Fruit fly (Drosophila melanogaster) whole organism, embryonic: Measurements from ENCODE around the gene CG2712.

Source experiments
- Aef1 ChIP-seq: fragments of 200-800 bp; sonication (Bioruptor generic); IDR thresholded peaks from 3 replicates; pipeline ENCODE4 v1.3.6; 2022; ENCODE audit warnings: missing biosample characterization, missing genetic modification characterization
- Atf-2 ChIP-seq: fragments of 200-800 bp; sonication (Bioruptor generic); optimal IDR thresholded peaks from 2 replicates; lab custom pipeline; 2016; ENCODE audit warnings: missing biosample characterization, missing genetic modification characterization
- Atf6 ChIP-seq: fragments of 200-800 bp; sonication (Bioruptor generic); IDR thresholded peaks from 2 replicates; pipeline ENCODE4 v1.3.6; 2022; ENCODE audit warnings: missing biosample characterization, missing genetic modification characterization
- Blimp-1 ChIP-seq: fragments of 200-800 bp; sonication (Bioruptor generic); optimal IDR thresholded peaks from 3 replicates; lab custom pipeline; 2018; ENCODE audit warnings: missing biosample characterization, missing genetic modification characterization, mild to moderate bottlenecking, moderate library complexity, missing genetic modification reagents
- CG10209 ChIP-seq: fragments of 200-800 bp; sonication (Bioruptor generic); optimal IDR thresholded peaks from 3 replicates; lab custom pipeline; 2017; ENCODE audit warnings: missing biosample characterization, mild to moderate bottlenecking, missing genetic modification characterization, missing genetic modification reagents
- CG10462 ChIP-seq: fragments of 200-800 bp; sonication (Bioruptor generic); optimal IDR thresholded peaks from 2 replicates; lab custom pipeline; 2016; ENCODE audit warnings: missing biosample characterization, missing genetic modification characterization
- CG12219 ChIP-seq: fragments of 200-800 bp; sonication (Bioruptor generic); optimal IDR thresholded peaks from 3 replicates; lab custom pipeline; 2018; ENCODE audit warnings: missing biosample characterization, mild to moderate bottlenecking, missing genetic modification characterization
- CG12236 ChIP-seq: fragments of 200-800 bp; sonication (Bioruptor generic); optimal IDR thresholded peaks from 2 replicates; lab custom pipeline; 2016; ENCODE audit warnings: missing biosample characterization, missing genetic modification characterization
- CG12942 ChIP-seq: fragments of 200-800 bp; sonication (Bioruptor generic); optimal IDR thresholded peaks from 3 replicates; lab custom pipeline; 2016; ENCODE audit warnings: missing biosample characterization, missing genetic modification characterization
- CG13624 ChIP-seq: fragments of 200-800 bp; sonication (Bioruptor generic); optimal IDR thresholded peaks from 2 replicates; lab custom pipeline; 2016; ENCODE audit warnings: missing biosample characterization, missing genetic modification characterization
- CG14710 ChIP-seq: fragments of 200-800 bp; sonication (Bioruptor generic); optimal IDR thresholded peaks from 3 replicates; lab custom pipeline; 2019; ENCODE audit warnings: missing biosample characterization, mild to moderate bottlenecking, missing genetic modification characterization, moderate library complexity
- CG16863 ChIP-seq: fragments of 200-800 bp; sonication (Bioruptor generic); optimal IDR thresholded peaks from 3 replicates; lab custom pipeline; 2016; ENCODE audit warnings: missing biosample characterization, missing genetic modification characterization
- CG17612 ChIP-seq: fragments of 200-800 bp; sonication (Bioruptor generic); IDR thresholded peaks from 2 replicates; pipeline ENCODE4 v1.3.6; 2022; ENCODE audit warnings: missing biosample characterization, missing genetic modification characterization
- CG18262 ChIP-seq: fragments of 200-800 bp; optimal IDR thresholded peaks from 3 replicates; lab custom pipeline; 2019; ENCODE audit warnings: missing biosample characterization, mild to moderate bottlenecking, missing genetic modification characterization, moderate library complexity
- CG33213 ChIP-seq: fragments of 200-800 bp; sonication (Bioruptor generic); optimal IDR thresholded peaks from 3 replicates; lab custom pipeline; 2016; ENCODE audit warnings: missing biosample characterization, missing genetic modification characterization
- CG34422 ChIP-seq: fragments of 200-800 bp; sonication (Bioruptor generic); IDR thresholded peaks from 3 replicates; pipeline ENCODE4 v1.3.6; 2022; ENCODE audit warnings: missing biosample characterization, missing genetic modification characterization
- CG3847 ChIP-seq: fragments of 200-800 bp; sonication (Bioruptor generic); IDR thresholded peaks from 2 replicates; pipeline ENCODE4 v1.3.6; 2022; ENCODE audit warnings: missing biosample characterization, missing genetic modification characterization
- CG4617 ChIP-seq: fragments of 200-800 bp; sonication (Bioruptor generic); optimal IDR thresholded peaks from 3 replicates; lab custom pipeline; 2016; ENCODE audit warnings: missing biosample characterization, missing genetic modification characterization, borderline replicate concordance
- CG4707 ChIP-seq: fragments of 200-800 bp; sonication (Bioruptor generic); optimal IDR thresholded peaks from 2 replicates; lab custom pipeline; 2018; ENCODE audit warnings: missing biosample characterization, mild to moderate bottlenecking, missing genetic modification characterization, moderate library complexity
- CG6175 ChIP-seq: fragments of 200-800 bp; sonication (Bioruptor generic); IDR thresholded peaks from 3 replicates; pipeline ENCODE4 v1.3.6; 2022; ENCODE audit warnings: missing biosample characterization, missing genetic modification characterization
- CG6272 ChIP-seq: fragments of 200-800 bp; sonication (Bioruptor generic); IDR thresholded peaks from 2 replicates; pipeline ENCODE4 v1.3.6; 2022; ENCODE audit warnings: missing biosample characterization, missing genetic modification characterization
- CG8089 ChIP-seq: fragments of 200-800 bp; sonication (Bioruptor generic); optimal IDR thresholded peaks from 3 replicates; lab custom pipeline; 2016; ENCODE audit warnings: missing biosample characterization, missing genetic modification characterization
- CG8281 ChIP-seq: fragments of 200-800 bp; sonication (Bioruptor generic); optimal IDR thresholded peaks from 2 replicates; lab custom pipeline; 2018; ENCODE audit warnings: missing biosample characterization, mild to moderate bottlenecking, missing genetic modification characterization, moderate library complexity
- CG8290 ChIP-seq, 3 experiments: fragments of 200-800 bp; sonication (Bioruptor generic); optimal IDR thresholded peaks; 2 replicates each; lab custom pipeline; 2016 to 2019; ENCODE audit warnings: missing biosample characterization in 3 of 3, missing genetic modification characterization in 3 of 3, mild to moderate bottlenecking in 2 of 3, moderate library complexity in 1 of 3
- CG8765 ChIP-seq: fragments of 200-800 bp; sonication (Bioruptor generic); IDR thresholded peaks from 2 replicates; pipeline ENCODE4 v1.3.6; 2022; ENCODE audit warnings: missing biosample characterization, missing genetic modification characterization
- Dll ChIP-seq: fragments of 200-800 bp; sonication (Bioruptor generic); IDR thresholded peaks from 4 replicates; pipeline ENCODE4 v1.3.6; 2022; ENCODE audit warnings: missing biosample characterization, missing genetic modification characterization; ENCODE audit not compliant: partially characterized antibody
- Doc2 ChIP-seq: fragments of 200-800 bp; sonication (Bioruptor generic); IDR thresholded peaks from 2 replicates; pipeline ENCODE4 v1.3.6; 2022; ENCODE audit warnings: missing biosample characterization, missing genetic modification characterization
- E2f1 ChIP-seq: fragments of 200-800 bp; sonication (Bioruptor generic); IDR thresholded peaks from 2 replicates; pipeline ENCODE4 v1.3.6; 2022; ENCODE audit warnings: missing biosample characterization, missing genetic modification characterization
- HHEX ChIP-seq: fragments of 200-800 bp; sonication (Bioruptor generic); optimal IDR thresholded peaks from 3 replicates; lab custom pipeline; 2017; ENCODE audit warnings: missing biosample characterization, mild to moderate bottlenecking, missing genetic modification characterization, missing genetic modification reagents
- MTF-1 ChIP-seq: fragments of 200-800 bp; sonication (Bioruptor generic); optimal IDR thresholded peaks from 2 replicates; lab custom pipeline; 2018; ENCODE audit warnings: missing biosample characterization, mild to moderate bottlenecking, missing genetic modification characterization, borderline replicate concordance
- Mad ChIP-seq: fragments of 200-800 bp; sonication (Bioruptor generic); optimal IDR thresholded peaks from 2 replicates; lab custom pipeline; 2016; ENCODE audit warnings: missing biosample characterization, missing genetic modification characterization
- TFAM ChIP-seq: fragments of 200-800 bp; sonication (Bioruptor generic); optimal IDR thresholded peaks from 2 replicates; lab custom pipeline; 2017; ENCODE audit warnings: missing biosample characterization, missing genetic modification characterization, inconsistent platforms
- corto ChIP-seq: fragments of 200-800 bp; sonication (Bioruptor generic); optimal IDR thresholded peaks from 2 replicates; lab custom pipeline; 2016; ENCODE audit warnings: missing biosample characterization, mild to moderate bottlenecking, missing genetic modification characterization, moderate library complexity
- dm ChIP-seq: fragments of 200-800 bp; sonication (Bioruptor generic); optimal IDR thresholded peaks from 3 replicates; lab custom pipeline; 2016; ENCODE audit warnings: missing biosample characterization, missing genetic modification characterization
- en ChIP-seq: fragments of 200-800 bp; sonication (Bioruptor generic); optimal IDR thresholded peaks from 2 replicates; lab custom pipeline; 2016; ENCODE audit warnings: missing biosample characterization, missing genetic modification characterization
- fru ChIP-seq: fragments of >200 bp; optimal IDR thresholded peaks from 2 replicates; lab custom pipeline; 2017
- ftz-f1 ChIP-seq: fragments of 200-800 bp; sonication (Bioruptor generic); optimal IDR thresholded peaks from 2 replicates; lab custom pipeline; 2016; ENCODE audit warnings: missing biosample characterization, missing genetic modification characterization
- gcm ChIP-seq: fragments of 200-800 bp; sonication (Bioruptor generic); optimal IDR thresholded peaks from 2 replicates; lab custom pipeline; 2019; ENCODE audit warnings: missing biosample characterization, mild to moderate bottlenecking, missing genetic modification characterization, moderate library complexity
- jumu ChIP-seq: fragments of 200-800 bp; sonication (Bioruptor generic); optimal IDR thresholded peaks from 3 replicates; lab custom pipeline; 2016; ENCODE audit warnings: missing biosample characterization, missing genetic modification characterization
- kay ChIP-seq: fragments of 200-800 bp; sonication (Bioruptor generic); optimal IDR thresholded peaks from 2 replicates; lab custom pipeline; 2016; ENCODE audit warnings: missing biosample characterization, missing genetic modification characterization
- knrl ChIP-seq: fragments of 200-800 bp; sonication (Bioruptor generic); IDR thresholded peaks from 3 replicates; pipeline ENCODE4 v1.3.6; 2022; ENCODE audit warnings: missing biosample characterization, missing genetic modification characterization; ENCODE audit not compliant: partially characterized antibody
- lbe ChIP-seq: fragments of 200-800 bp; sonication (Bioruptor generic); optimal IDR thresholded peaks from 2 replicates; lab custom pipeline; 2016; ENCODE audit warnings: missing biosample characterization, mild to moderate bottlenecking, missing genetic modification characterization
- nmo ChIP-seq: fragments of 200-800 bp; sonication (Bioruptor generic); optimal IDR thresholded peaks from 2 replicates; lab custom pipeline; 2018; ENCODE audit warnings: missing biosample characterization, mild to moderate bottlenecking, missing genetic modification characterization, moderate library complexity
- pnt ChIP-seq: fragments of 200-800 bp; sonication (Bioruptor generic); optimal IDR thresholded peaks from 3 replicates; lab custom pipeline; 2016; ENCODE audit warnings: missing biosample characterization, missing genetic modification characterization
- salm ChIP-seq: fragments of 200-800 bp; sonication (Bioruptor generic); optimal IDR thresholded peaks from 2 replicates; lab custom pipeline; 2018; ENCODE audit warnings: missing biosample characterization, mild to moderate bottlenecking, missing genetic modification characterization
- sisA ChIP-seq: fragments of 200-800 bp; sonication (Bioruptor generic); IDR thresholded peaks from 2 replicates; pipeline ENCODE4 v1.3.6; 2022; ENCODE audit warnings: missing biosample characterization, missing genetic modification characterization
- tna ChIP-seq: fragments of 200-800 bp; sonication (Bioruptor generic); IDR thresholded peaks from 2 replicates; pipeline ENCODE4 v1.3.6; 2022; ENCODE audit warnings: missing biosample characterization, missing genetic modification characterization; ENCODE audit not compliant: partially characterized antibody
- toy ChIP-seq: fragments of 200-800 bp; sonication (Bioruptor generic); IDR thresholded peaks from 2 replicates; pipeline ENCODE4 v1.3.6; 2022; ENCODE audit warnings: missing biosample characterization, missing genetic modification characterization
- trem ChIP-seq: fragments of 200-800 bp; optimal IDR thresholded peaks from 3 replicates; lab custom pipeline; 2019; ENCODE audit warnings: missing biosample characterization, mild to moderate bottlenecking, missing genetic modification characterization, moderate library complexity
- z ChIP-seq: fragments of 200-800 bp; sonication (Bioruptor generic); IDR thresholded peaks from 3 replicates; pipeline ENCODE4 v1.3.6; 2022; ENCODE audit warnings: missing biosample characterization, missing genetic modification characterization
- zfh1 ChIP-seq: fragments of 200-800 bp; sonication (Bioruptor generic); IDR thresholded peaks from 3 replicates; pipeline ENCODE4 v1.3.6; 2022; ENCODE audit warnings: missing biosample characterization, missing genetic modification characterization

CG2712 gene

dm6 chrX:2703693-2704092 is 28.6 kb upstream of the CG2712 start, which contains the start of gene Ugalt (continued):
- TF ChIP-seq CG13624 (peak; percentile 100), Blimp-1 (GFP tag; lab: Kevin White, UChicago) (peak; percentile 100), zfh1 (GFP tag; lab: Robert Waterston, UW) (peak; percentile 100), CG18262 (peak; percentile 100), CG8089 (GFP tag; lab: Kevin White, UChicago) (peak; percentile 100), trem (tag; lab: Kevin White, UChicago) (peak; percentile 98), CG8281 (tag; lab: Kevin White, UChicago) (peak; percentile 98), ftz-f1 (GFP tag; lab: Kevin White, UChicago) (peak; percentile 99), fru (lab: Kevin White, UChicago) (no peak), CG14710 (tag; lab: Kevin White, UChicago) (peak; percentile 99), CG33213 (peak; percentile 100), CG10209 (GFP tag; lab: Kevin White, UChicago) (peak; percentile 100), pnt (GFP tag; lab: Kevin White, UChicago) (peak; percentile 100), CG10462 (GFP tag; lab: Kevin White, UChicago) (peak; percentile 100), CG4617 (peak; percentile 100), Atf6 (GFP tag; lab: Robert Waterston, UW) (peak; percentile 100), TFAM (GFP tag; lab: Kevin White, UChicago) (peak; percentile 98), Doc2 (GFP tag; lab: Robert Waterston, UW) (peak; percentile 100), salm (tag; lab: Kevin White, UChicago) (peak; percentile 100), HHEX (GFP tag; lab: Kevin White, UChicago) (peak; percentile 100), CG12219 (GFP tag; lab: Kevin White, UChicago) (peak; percentile 100), z (GFP tag; lab: Robert Waterston, UW) (peak; percentile 93), Atf-2 (GFP tag; lab: Kevin White, UChicago) (peak; percentile 100), corto (GFP tag; lab: Kevin White, UChicago) (peak; percentile 100), knrl (0 out of 3 replicates have a peak, but pooled peaks have one; percentile 34), CG8765 (GFP tag; lab: Robert Waterston, UW) (peak; percentile 100), tna (no peak), nmo (peak; percentile 100), CG12236 (GFP tag; lab: Kevin White, UChicago) (peak; percentile 100), gcm (GFP tag; lab: Kevin White, UChicago) (peak; percentile 100), Dll (GFP tag; lab: Robert Waterston, UW) (0 out of 4 replicates have a peak, but pooled peaks have one; percentile 24), sisA (GFP tag; lab: Robert Waterston, UW) (peak; percentile 100), CG6272 (GFP tag; lab: Robert Waterston, UW) (peak; percentile 100), dm (GFP tag; lab: Kevin White, UChicago) (peak; percentile 100), jumu (GFP tag; lab: Kevin White, UChicago) (peak; percentile 100), CG3847 (GFP tag; lab: Robert Waterston, UW) (peak; percentile 100), Aef1 (GFP tag; lab: Robert Waterston, UW) (peak; percentile 100), CG6175 (GFP tag; lab: Robert Waterston, UW) (peak; percentile 100), CG12942 (peak; percentile 100), lbe (GFP tag; lab: Kevin White, UChicago) (peak; percentile 99), CG17612 (GFP tag; lab: Robert Waterston, UW) (peak; percentile 100), MTF-1 (GFP tag; lab: Kevin White, UChicago) (peak; percentile 100), en (GFP tag; lab: Kevin White, UChicago) (peak; percentile 100), CG16863 (GFP tag; lab: Kevin White, UChicago) (peak; percentile 100), CG34422 (GFP tag; lab: Robert Waterston, UW) (peak; percentile 100), CG4707 (peak; percentile 99), toy (peak; percentile 100), E2f1 (GFP tag; lab: Robert Waterston, UW) (peak; percentile 100), CG8290 (GFP tag; optimal IDR thresholded peaks at IDR 0.05; lab: Kevin White, UChicago) (peak; percentile 100), CG8290 (tag; optimal IDR thresholded peaks at IDR 0.05; lab: Kevin White, UChicago) (peak; percentile 98 to 100), kay (peak; percentile 100), Mad (GFP tag; lab: Kevin White, UChicago) (peak; percentile 100)
